Worm (Caenorhabditis elegans) whole organism, mixed stage, embryonic: Measurements from ENCODE around the gene ZK1307.9.

Source experiments
- ces-1 ChIP-seq: fragments of 150-350 bp; optimal IDR thresholded peaks from 2 replicates; lab custom pipeline; 2014; ENCODE audit warnings: missing biosample characterization, missing genetic modification reagents, missing genetic modification characterization
- elt-3 ChIP-seq: fragments of 150-350 bp; optimal IDR thresholded peaks from 2 replicates; lab custom pipeline; 2014; ENCODE audit warnings: missing biosample characterization, missing genetic modification characterization
- hlh-1 ChIP-seq: fragments of 150-350 bp; optimal IDR thresholded peaks from 2 replicates; lab custom pipeline; 2014; ENCODE audit warnings: missing biosample characterization, missing genetic modification reagents, missing genetic modification characterization
- lin-13 ChIP-seq: fragments of 150-350 bp; optimal IDR thresholded peaks from 2 replicates; lab custom pipeline; 2014; ENCODE audit warnings: missing biosample characterization, missing genetic modification characterization
- lsy-2 ChIP-seq: fragments of 150-350 bp; optimal IDR thresholded peaks from 2 replicates; lab custom pipeline; 2014; ENCODE audit warnings: missing biosample characterization, missing genetic modification characterization
- mab-5 ChIP-seq: fragments of 150-350 bp; optimal IDR thresholded peaks from 2 replicates; lab custom pipeline; 2014; ENCODE audit warnings: missing biosample characterization, missing genetic modification characterization
- nhr-12 ChIP-seq: fragments of 150-350 bp; optimal IDR thresholded peaks from 2 replicates; lab custom pipeline; 2014; ENCODE audit warnings: missing biosample characterization, missing genetic modification characterization
- nhr-28 ChIP-seq: fragments of 150-350 bp; optimal IDR thresholded peaks from 2 replicates; lab custom pipeline; 2014; ENCODE audit warnings: missing biosample characterization, missing genetic modification characterization
- snpc-4 ChIP-seq: fragments of 150-350 bp; optimal IDR thresholded peaks from 2 replicates; lab custom pipeline; 2014; ENCODE audit warnings: missing biosample characterization, missing genetic modification characterization
- tbx-8 ChIP-seq: fragments of 200-800 bp; sonication (Bioruptor generic); optimal IDR thresholded peaks from 2 replicates; lab custom pipeline; 2018; ENCODE audit warnings: mild to moderate bottlenecking, missing genetic modification characterization, moderate library complexity, missing compliant biosample characterization
- unc-120 ChIP-seq: sonication (generic microtip); optimal IDR thresholded peaks from 2 replicates; lab custom pipeline; 2017; ENCODE audit warnings: missing genetic modification characterization, missing compliant biosample characterization; ENCODE audit not compliant: poor library complexity, severe bottlenecking
- ztf-11 ChIP-seq: fragments of 150-350 bp; optimal IDR thresholded peaks from 2 replicates; lab custom pipeline; 2014; ENCODE audit warnings: missing biosample characterization, missing genetic modification characterization

DNA sequence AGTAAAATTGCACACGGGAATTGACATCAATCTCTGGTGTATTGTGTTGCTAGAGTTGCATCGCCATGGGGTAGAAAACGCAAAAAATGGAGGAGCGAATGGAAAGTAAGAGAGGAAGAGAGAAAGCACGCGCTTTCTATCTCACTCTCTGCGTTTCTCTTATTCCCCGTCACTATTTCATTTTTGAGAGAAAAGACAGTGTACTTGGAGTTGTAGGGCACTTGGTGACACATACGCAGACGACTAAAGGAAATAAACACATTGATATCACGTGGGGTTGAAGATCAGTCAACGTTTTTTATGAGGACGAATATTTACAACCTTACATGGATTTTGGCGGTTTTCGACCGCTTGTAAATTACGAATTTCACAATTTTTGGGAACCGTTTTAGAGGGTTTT is 45.9 kb upstream of the ZK1307.9 start:
- peak; percentile 34 for TF ChIP-seq lsy-2 (tag; lab: Kevin White, UChicago)
- peak; percentile 65 for TF ChIP-seq hlh-1
- TF ChIP-seq nhr-12 (tag; lab: Kevin White, UChicago): no peak
- TF ChIP-seq unc-120 (tag; lab: Kevin White, UChicago): peak; percentile 75
- no peak for TF ChIP-seq snpc-4
- TF ChIP-seq mab-5: peak; percentile 3
- peak; percentile 28 for TF ChIP-seq nhr-28 (tag; lab: Kevin White, UChicago)
- TF ChIP-seq ces-1: no peak
- TF ChIP-seq elt-3 (tag; lab: Kevin White, UChicago): no peak
- no peak for TF ChIP-seq tbx-8
- no peak for TF ChIP-seq ztf-11 (tag; lab: Kevin White, UChicago)
- TF ChIP-seq lin-13: no peak
